Worm (Caenorhabditis elegans) whole organism, L1 larva: ENCODE measurements around the gene str-68.

Source experiments
- fkh-8 ChIP-seq: sonication (generic microtip); optimal IDR thresholded peaks from 2 replicates; lab custom pipeline; 2016; ENCODE audit warnings: mild to moderate bottlenecking, missing genetic modification characterization, missing compliant biosample characterization
- lin-13 ChIP-seq: fragments of 150-350 bp; optimal IDR thresholded peaks from 2 replicates; lab custom pipeline; 2014; ENCODE audit warnings: missing biosample characterization, missing genetic modification reagents, missing genetic modification characterization
- lin-39 ChIP-seq: fragments of 150-350 bp; optimal IDR thresholded peaks from 2 replicates; lab custom pipeline; 2014; ENCODE audit warnings: missing biosample characterization, missing genetic modification reagents, missing genetic modification characterization
- lsy-2 ChIP-seq, 2 experiments: fragments of 150-350 bp; optimal IDR thresholded peaks; 2 replicates each; lab custom pipeline; 2014; ENCODE audit warnings: missing biosample characterization in 2 of 2, missing genetic modification characterization in 2 of 2
- nhr-12 ChIP-seq: sonication (generic microtip); optimal IDR thresholded peaks from 2 replicates; lab custom pipeline; 2017; ENCODE audit warnings: missing biosample characterization, missing genetic modification characterization
- nhr-19 ChIP-seq: fragments of 200-800 bp; sonication (Bioruptor generic); conservative IDR thresholded peaks from 2 replicates; pipeline ENCODE4 v1.3.6; 2022; ENCODE audit warnings: missing genetic modification characterization, missing compliant biosample characterization
- nhr-237 ChIP-seq: fragments of 150-350 bp; optimal IDR thresholded peaks from 2 replicates; lab custom pipeline; 2014; ENCODE audit warnings: missing biosample characterization, missing genetic modification characterization
- nhr-28 ChIP-seq: fragments of 150-350 bp; optimal IDR thresholded peaks from 2 replicates; lab custom pipeline; 2014; ENCODE audit warnings: missing biosample characterization, missing genetic modification characterization
- nhr-76 ChIP-seq: sonication (generic microtip); optimal IDR thresholded peaks from 2 replicates; lab custom pipeline; 2017; ENCODE audit warnings: missing biosample characterization, missing genetic modification characterization
- nhr-77 ChIP-seq: fragments of 150-350 bp; optimal IDR thresholded peaks from 2 replicates; lab custom pipeline; 2014; ENCODE audit warnings: missing biosample characterization, missing genetic modification characterization
- skn-1 ChIP-seq: fragments of 150-350 bp; optimal IDR thresholded peaks from 2 replicates; lab custom pipeline; 2014; ENCODE audit warnings: missing biosample characterization, missing genetic modification characterization
- swsn-7 ChIP-seq: sonication (generic microtip); optimal IDR thresholded peaks from 2 replicates; lab custom pipeline; 2016; ENCODE audit warnings: missing genetic modification characterization, missing compliant biosample characterization
- tbx-2 ChIP-seq: sonication (generic microtip); optimal IDR thresholded peaks from 2 replicates; lab custom pipeline; 2016; ENCODE audit warnings: missing genetic modification characterization, missing compliant biosample characterization

DNA sequence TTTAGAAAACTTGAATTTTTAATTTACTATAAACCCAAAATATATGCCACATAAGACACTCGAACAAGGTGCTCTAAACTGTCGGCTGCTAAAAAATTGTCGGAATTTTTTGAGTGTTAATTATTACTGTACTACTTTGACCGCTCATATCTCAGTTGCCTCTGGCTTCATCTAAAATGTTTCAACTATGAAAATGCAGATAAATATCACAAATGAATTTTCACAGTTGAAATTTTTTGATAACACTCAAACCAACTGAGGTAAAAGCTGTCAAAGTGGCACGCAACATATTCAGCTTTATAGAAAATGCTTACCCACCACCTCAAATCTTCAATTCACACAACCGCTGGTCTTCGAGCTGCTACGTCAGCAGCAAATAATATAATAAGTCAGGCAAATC, 18.6 kb downstream of the str-68 start, which contains the start of gene acs-21:
- TF ChIP-seq nhr-237 (no peak), nhr-76 (no peak), tbx-2 (tag; lab: Kevin White, UChicago) (no peak), nhr-77 (tag; lab: Kevin White, UChicago) (no peak), nhr-12 (tag; lab: Kevin White, UChicago) (no peak), nhr-28 (no peak), lin-39 (tag; lab: Kevin White, UChicago) (no peak), fkh-8 (tag; lab: Kevin White, UChicago) (no peak), lsy-2 (tag; optimal IDR thresholded peaks at IDR 0.05; lab: Kevin White, UChicago) (no peak), skn-1 (no peak), lin-13 (GFP tag; lab: Kevin White, UChicago) (no peak), swsn-7 (no peak), nhr-19 (GFP tag; lab: Robert Waterston, UW) (no peak)
